Fruit fly (Drosophila melanogaster): ENCODE measurements around the gene CG7326.
A peak's percentile ranks its signal among the peaks of the same experiment; 100 is the strongest.

CG7326 gene

dm6 chrX:18830396-18830795 is 33.2 kb downstream of the CG7326 start, which contains the start of gene CG7101 (continued):
- TF ChIP-seq Pdp1 (GFP tag; optimal IDR thresholded peaks at IDR 0.05) (peak in 1 of 2 experiments; percentile 37), CrebB (tag; optimal IDR thresholded peaks at IDR 0.05) (no peak), tx (GFP tag; optimal IDR thresholded peaks at IDR 0.05) (no peak), Dll (GFP tag; IDR thresholded peaks at IDR 0.05; ENCODE audit: partially characterized antibody) (peak; percentile 76), phol (tag; optimal IDR thresholded peaks at IDR 0.05) (peak; percentile 11), CG4424 (GFP tag; optimal IDR thresholded peaks at IDR 0.05) (no peak), pfk (GFP tag; optimal IDR thresholded peaks at IDR 0.05) (no peak), CG6175 (GFP tag; IDR thresholded peaks at IDR 0.05) (no peak), Dp (GFP tag; optimal IDR thresholded peaks at IDR 0.05) (peak; percentile 71), Elba2 (GFP tag; optimal IDR thresholded peaks at IDR 0.05) (no peak), CG33557 (GFP tag; optimal IDR thresholded peaks at IDR 0.05) (no peak), CG12299 (tag; optimal IDR thresholded peaks at IDR 0.05) (no peak), sob (GFP tag; IDR thresholded peaks at IDR 0.05) (no peak), CG1603 (tag; optimal IDR thresholded peaks at IDR 0.05) (peak; percentile 59)

dm6 chrX:18814944-18815343 is 48.6 kb downstream of the CG7326 start:
- TF ChIP-seq zen (tag; optimal IDR thresholded peaks at IDR 0.05) (no peak), aop (GFP tag; IDR thresholded peaks at IDR 0.05) (no peak), E2f1 (GFP tag; IDR thresholded peaks at IDR 0.05) (no peak), Dek (tag; optimal IDR thresholded peaks at IDR 0.05) (no peak), CG13424 (tag; optimal IDR thresholded peaks at IDR 0.05) (no peak), Lhr (GFP tag; optimal IDR thresholded peaks at IDR 0.05) (no peak), CG1603 (tag; optimal IDR thresholded peaks at IDR 0.05) (no peak), sr (GFP tag; IDR thresholded peaks at IDR 0.05) (no peak), CG8290 (GFP tag; optimal IDR thresholded peaks at IDR 0.05) (peak; percentile 96), CG8290 (tag; optimal IDR thresholded peaks at IDR 0.05) (peak; percentile 78 to 99), CG17612 (GFP tag; IDR thresholded peaks at IDR 0.05) (peak; percentile 77)

- TF ChIP-seq Med (GFP tag), result peak; percentile 42
- no peak for TF ChIP-seq CG17359 (tag; optimal IDR thresholded peaks at IDR 0.05)
- TF ChIP-seq ttk (GFP tag; IDR thresholded peaks at IDR 0.05), result no peak
- no peak for TF ChIP-seq Lim3 (GFP tag; IDR thresholded peaks at IDR 0.05)
- TF ChIP-seq tin (GFP tag; optimal IDR thresholded peaks at IDR 0.05), result no peak
- no peak for TF ChIP-seq CkIIα-i1 (GFP tag; IDR thresholded peaks at IDR 0.05)
- TF ChIP-seq CG11093 (GFP tag; IDR thresholded peaks at IDR 0.05), result no peak
- no peak for TF ChIP-seq Abd-B (GFP tag; optimal IDR thresholded peaks at IDR 0.05)
- no peak for TF ChIP-seq CG17186 (GFP tag; optimal IDR thresholded peaks at IDR 0.05)
- no peak for TF ChIP-seq amos (GFP tag; IDR thresholded peaks at IDR 0.05; ENCODE audit: partially characterized antibody)
- no peak for TF ChIP-seq CG10321 (GFP tag; IDR thresholded peaks at IDR 0.05)
- TF ChIP-seq emc (GFP tag; optimal IDR thresholded peaks at IDR 0.05), result no peak
- no peak for TF ChIP-seq CG10543 (GFP tag; optimal IDR thresholded peaks at IDR 0.05)
- TF ChIP-seq CG13894 (tag; optimal IDR thresholded peaks at IDR 0.05), result peak; percentile 4
- no peak for TF ChIP-seq CHES-1-like (GFP tag; optimal IDR thresholded peaks at IDR 0.05)
- peak; percentile 9 for TF ChIP-seq CG12769 (tag; optimal IDR thresholded peaks at IDR 0.05)
- no peak for TF ChIP-seq CG14667 (GFP tag; IDR thresholded peaks at IDR 0.05)
- no peak for TF ChIP-seq cas (GFP tag; IDR thresholded peaks at IDR 0.05)
- TF ChIP-seq ac (GFP tag; optimal IDR thresholded peaks at IDR 0.05), result no peak
- no peak for TF ChIP-seq nau (GFP tag; optimal IDR thresholded peaks at IDR 0.05)
- TF ChIP-seq btn (GFP tag; optimal IDR thresholded peaks at IDR 0.05), result no peak
- TF ChIP-seq sug (tag; optimal IDR thresholded peaks at IDR 0.05), result no peak
- TF ChIP-seq grn (GFP tag; optimal IDR thresholded peaks at IDR 0.05), result no peak
- no peak for TF ChIP-seq CG8290 (GFP tag; optimal IDR thresholded peaks at IDR 0.05)
- peak in 1 of 2 experiments; percentile 14 for TF ChIP-seq CG8290 (tag; optimal IDR thresholded peaks at IDR 0.05)
- no peak for TF ChIP-seq CG34422 (GFP tag; IDR thresholded peaks at IDR 0.05)
- TF ChIP-seq grau (tag; optimal IDR thresholded peaks at IDR 0.05), result no peak
- TF ChIP-seq Stat92E (GFP tag; optimal IDR thresholded peaks at IDR 0.05), result no peak
These were observed 49.2 kb downstream of the CG7326 start for dm6 chrX:18814373-18814772.
